Fruit fly (Drosophila melanogaster): Measurements from ENCODE around the gene CG6583.

CG6583 gene

dm6 chr2L:12192978-12193377, 20.6 kb upstream of the CG6583 start:
- no peak for TF ChIP-seq dl (GFP tag; optimal IDR thresholded peaks at IDR 0.05; ENCODE audit: insufficient read depth in 1 of 2, partially characterized antibody in 2 of 2)
- TF ChIP-seq Hnf4 (GFP tag; optimal IDR thresholded peaks at IDR 0.05), result no peak
- no peak for TF ChIP-seq Dif (GFP tag; optimal IDR thresholded peaks at IDR 0.05; ENCODE audit: partially characterized antibody)
- no peak for TF ChIP-seq CG32264 (GFP tag; optimal IDR thresholded peaks at IDR 0.05)
- no peak for TF ChIP-seq dsf (GFP tag; optimal IDR thresholded peaks at IDR 0.05; ENCODE audit: borderline replicate concordance)
- TF ChIP-seq Sp1 (GFP tag; optimal IDR thresholded peaks at IDR 0.05), result peak; percentile 50
- peak; percentile 3 for TF ChIP-seq OdsH (GFP tag; optimal IDR thresholded peaks at IDR 0.05)
- TF ChIP-seq rgr (GFP tag; optimal IDR thresholded peaks at IDR 0.05), result no peak
- TF ChIP-seq Jra (GFP tag; optimal IDR thresholded peaks at IDR 0.05), result no peak
- TF ChIP-seq psq (GFP tag; optimal IDR thresholded peaks at IDR 0.05), result peak; percentile 9
- no peak for TF ChIP-seq GATAd (GFP tag; optimal IDR thresholded peaks at IDR 0.05)
- TF ChIP-seq dmrt93B (GFP tag; optimal IDR thresholded peaks at IDR 0.05), result no peak
- no peak for TF ChIP-seq Vsx2 (GFP tag; optimal IDR thresholded peaks at IDR 0.05; ENCODE audit: partially characterized antibody)
- TF ChIP-seq Dfd (GFP tag; optimal IDR thresholded peaks at IDR 0.05), result no peak
- TF ChIP-seq sv (GFP tag; optimal IDR thresholded peaks at IDR 0.05), result no peak
- no peak for TF ChIP-seq N (GFP tag; optimal IDR thresholded peaks at IDR 0.05)
- TF ChIP-seq CG9705 (GFP tag; optimal IDR thresholded peaks at IDR 0.05), result no peak
- no peak for TF ChIP-seq lola (GFP tag; optimal IDR thresholded peaks at IDR 0.05)
- no peak for TF ChIP-seq Abd-B (GFP tag; optimal IDR thresholded peaks at IDR 0.05)
- peak in 1 of 2 experiments; percentile 35 for TF ChIP-seq foxo (GFP tag; optimal IDR thresholded peaks at IDR 0.05)
- TF ChIP-seq Myc (optimal IDR thresholded peaks at IDR 0.05), result no peak
- no peak for TF ChIP-seq brk (GFP tag; optimal IDR thresholded peaks at IDR 0.05)
- no peak for TF ChIP-seq tai (GFP tag; optimal IDR thresholded peaks at IDR 0.05)
- no peak for TF ChIP-seq jim (GFP tag; optimal IDR thresholded peaks at IDR 0.05)
- TF ChIP-seq HLH106 (tag; optimal IDR thresholded peaks at IDR 0.05), result peak; percentile 50
- TF ChIP-seq usp (GFP tag; optimal IDR thresholded peaks at IDR 0.05), result no peak
- no peak for TF ChIP-seq Rel (GFP tag; optimal IDR thresholded peaks at IDR 0.05)
- TF ChIP-seq Rel (tag; optimal IDR thresholded peaks at IDR 0.05), result no peak
- no peak for TF ChIP-seq pan (optimal IDR thresholded peaks at IDR 0.05)
- no peak for TF ChIP-seq sage (GFP tag; optimal IDR thresholded peaks at IDR 0.05)
- no peak for TF ChIP-seq Hr83 (GFP tag; optimal IDR thresholded peaks at IDR 0.05; ENCODE audit: poor library complexity, severe bottlenecking)
- TF ChIP-seq br (GFP tag; optimal IDR thresholded peaks at IDR 0.05), result peak; percentile 38
- peak; percentile 34 for TF ChIP-seq h (GFP tag; optimal IDR thresholded peaks at IDR 0.05)
- no peak for TF ChIP-seq CrebA (GFP tag; optimal IDR thresholded peaks at IDR 0.05; ENCODE audit: borderline replicate concordance)
- no peak for TF ChIP-seq Mio (GFP tag; optimal IDR thresholded peaks at IDR 0.05)
- TF ChIP-seq ey (GFP tag; optimal IDR thresholded peaks at IDR 0.05), result peak; percentile 39
- TF ChIP-seq woc (GFP tag; optimal IDR thresholded peaks at IDR 0.05), result no peak
- TF ChIP-seq Hr78 (GFP tag; optimal IDR thresholded peaks at IDR 0.05), result no peak
- peak; percentile 37 for TF ChIP-seq fru (GFP tag; optimal IDR thresholded peaks at IDR 0.05)

- TF ChIP-seq usp (GFP tag; optimal IDR thresholded peaks at IDR 0.05) (no peak), Sp1 (GFP tag; optimal IDR thresholded peaks at IDR 0.05) (no peak), h (GFP tag; optimal IDR thresholded peaks at IDR 0.05) (no peak), Myc (optimal IDR thresholded peaks at IDR 0.05) (no peak), foxo (GFP tag; optimal IDR thresholded peaks at IDR 0.05) (no peak), br (GFP tag; optimal IDR thresholded peaks at IDR 0.05) (no peak), ey (GFP tag; optimal IDR thresholded peaks at IDR 0.05) (no peak), Mio (GFP tag; optimal IDR thresholded peaks at IDR 0.05) (no peak), tai (GFP tag; optimal IDR thresholded peaks at IDR 0.05) (no peak), fru (GFP tag; optimal IDR thresholded peaks at IDR 0.05) (no peak), dmrt93B (GFP tag; optimal IDR thresholded peaks at IDR 0.05) (no peak)
Measured at dm6 chr2L:12177621-12178020, 5.2 kb upstream of the CG6583 start, which contains the start of gene atilla. Gene atilla, minus strand, starts transcription at chr2L:12177886.

All from whole organism, wandering third instar larva.